Fruit fly (Drosophila melanogaster) whole organism, wandering third instar larva: ENCODE measurements around the gene Bruce.

ENCODE experiments used
- Abd-B ChIP-seq: fragments of >200 bp; optimal IDR thresholded peaks from 2 replicates; lab custom pipeline; 2017; ENCODE audit warnings: missing biosample characterization, missing genetic modification characterization
- CG32264 ChIP-seq: fragments of 200-800 bp; sonication (Bioruptor generic); optimal IDR thresholded peaks from 2 replicates; lab custom pipeline; 2016; ENCODE audit warnings: missing biosample characterization, missing genetic modification characterization
- CG9705 ChIP-seq: fragments of 200-800 bp; sonication (Bioruptor generic); optimal IDR thresholded peaks from 2 replicates; lab custom pipeline; 2018; ENCODE audit warnings: missing biosample characterization, mild to moderate bottlenecking, missing genetic modification characterization
- CrebA ChIP-seq: fragments of 200-800 bp; sonication (Bioruptor generic); optimal IDR thresholded peaks from 2 replicates; lab custom pipeline; 2016; ENCODE audit warnings: missing biosample characterization, mild to moderate bottlenecking, missing genetic modification characterization, borderline replicate concordance
- Dif ChIP-seq: fragments of 200-275, 200-300 bp; sonication (Bioruptor generic); optimal IDR thresholded peaks from 2 replicates; lab custom pipeline; 2018; ENCODE audit warnings: missing biosample characterization, missing genetic modification characterization; ENCODE audit not compliant: partially characterized antibody
- GATAd ChIP-seq: sonication (Bioruptor generic); optimal IDR thresholded peaks from 2 replicates; lab custom pipeline; 2016; ENCODE audit warnings: missing biosample characterization, missing genetic modification characterization
- HLH106 ChIP-seq: fragments of 200-800 bp; optimal IDR thresholded peaks from 3 replicates; lab custom pipeline; 2019; ENCODE audit warnings: missing biosample characterization, mild to moderate bottlenecking, missing genetic modification characterization, moderate library complexity
- Hnf4 ChIP-seq: fragments of 200-800 bp; sonication (Bioruptor generic); optimal IDR thresholded peaks from 2 replicates; lab custom pipeline; 2016; ENCODE audit warnings: missing biosample characterization, mild to moderate bottlenecking, missing genetic modification characterization
- Hr78 ChIP-seq: fragments of >200 bp; optimal IDR thresholded peaks from 2 replicates; lab custom pipeline; 2017; ENCODE audit warnings: missing biosample characterization, missing genetic modification characterization
- Hr83 ChIP-seq: fragments of 200-300 bp; sonication (Bioruptor generic); optimal IDR thresholded peaks from 2 replicates; lab custom pipeline; 2016; ENCODE audit warnings: missing biosample characterization, mild to moderate bottlenecking, missing genetic modification characterization, moderate library complexity; ENCODE audit not compliant: poor library complexity, severe bottlenecking
- Jra ChIP-seq: sonication (Bioruptor generic); optimal IDR thresholded peaks from 2 replicates; lab custom pipeline; 2016; ENCODE audit warnings: missing biosample characterization, missing genetic modification characterization
- Mio ChIP-seq: sonication (Bioruptor generic); optimal IDR thresholded peaks from 2 replicates; lab custom pipeline; 2016; ENCODE audit warnings: missing biosample characterization, missing genetic modification characterization
- Myc ChIP-seq: fragments of >200 bp; optimal IDR thresholded peaks from 2 replicates; lab custom pipeline; 2017
- OdsH ChIP-seq: fragments of 200-800 bp; sonication (Bioruptor generic); optimal IDR thresholded peaks from 2 replicates; lab custom pipeline; 2016; ENCODE audit warnings: missing biosample characterization, mild to moderate bottlenecking, missing genetic modification characterization
- Rel ChIP-seq, 2 experiments: fragments of 200-800 bp; sonication (Bioruptor generic) in 1 of 2; optimal IDR thresholded peaks; 2 replicates in 1 of 2; 3 replicates in 1 of 2; lab custom pipeline; 2016 to 2019; ENCODE audit warnings: mild to moderate bottlenecking in 2 of 2, missing biosample characterization in 2 of 2, missing genetic modification characterization in 2 of 2, moderate library complexity in 1 of 2
- Sp1 ChIP-seq: fragments of 200-800 bp; sonication (Bioruptor generic); optimal IDR thresholded peaks from 3 replicates; lab custom pipeline; 2019; ENCODE audit warnings: missing biosample characterization, mild to moderate bottlenecking, missing genetic modification characterization, moderate library complexity
- Vsx2 ChIP-seq: fragments of 200-300, 225-300 bp; sonication (Bioruptor generic); optimal IDR thresholded peaks from 2 replicates; lab custom pipeline; 2018; ENCODE audit warnings: missing biosample characterization, missing genetic modification characterization; ENCODE audit not compliant: partially characterized antibody
- br ChIP-seq: fragments of 200-800 bp; sonication (Bioruptor generic); optimal IDR thresholded peaks from 2 replicates; lab custom pipeline; 2016; ENCODE audit warnings: missing biosample characterization, missing genetic modification characterization
- dl ChIP-seq, 2 experiments: fragments of 175-275, 200-275 bp in 1 of 2; fragments of 200-275 bp in 1 of 2; sonication (Bioruptor generic); optimal IDR thresholded peaks; lab custom pipeline; 2018; ENCODE audit warnings: mild to moderate bottlenecking in 2 of 2, missing biosample characterization in 2 of 2, missing genetic modification characterization in 2 of 2, moderate library complexity in 2 of 2; ENCODE audit not compliant: partially characterized antibody in 2 of 2, insufficient read depth in 1 of 2
- dmrt93B ChIP-seq: fragments of 200-800 bp; sonication (Bioruptor generic); optimal IDR thresholded peaks from 2 replicates; lab custom pipeline; 2018; ENCODE audit warnings: missing biosample characterization, mild to moderate bottlenecking, missing genetic modification characterization
- dsf ChIP-seq: sonication (Bioruptor generic); optimal IDR thresholded peaks from 2 replicates; lab custom pipeline; 2016; ENCODE audit warnings: missing biosample characterization, missing genetic modification characterization, borderline replicate concordance
- ey ChIP-seq: fragments of 200-800 bp; sonication (Bioruptor generic); optimal IDR thresholded peaks from 2 replicates; lab custom pipeline; 2016; ENCODE audit warnings: missing biosample characterization, missing genetic modification characterization
- foxo ChIP-seq, 2 experiments: fragments of 200-800 bp; sonication (Bioruptor generic); optimal IDR thresholded peaks; 2 replicates in 1 of 2; 3 replicates in 1 of 2; lab custom pipeline; 2016 to 2017; ENCODE audit warnings: missing biosample characterization in 2 of 2, missing genetic modification characterization in 2 of 2
- fru ChIP-seq: fragments of 200-800 bp; sonication (Bioruptor generic); optimal IDR thresholded peaks from 3 replicates; lab custom pipeline; 2016; ENCODE audit warnings: missing biosample characterization, mild to moderate bottlenecking, missing genetic modification characterization
- h ChIP-seq: fragments of 200-800 bp; sonication (Bioruptor generic); optimal IDR thresholded peaks from 3 replicates; lab custom pipeline; 2016; ENCODE audit warnings: missing biosample characterization, mild to moderate bottlenecking, missing genetic modification characterization
- jim ChIP-seq: fragments of 175-275, 200-325 bp; sonication (Bioruptor generic); optimal IDR thresholded peaks from 2 replicates; lab custom pipeline; 2016; ENCODE audit warnings: missing biosample characterization, mild to moderate bottlenecking, missing genetic modification characterization
- lola ChIP-seq: fragments of >200 bp; optimal IDR thresholded peaks from 2 replicates; lab custom pipeline; 2017; ENCODE audit warnings: missing biosample characterization, missing genetic modification characterization
- pan ChIP-seq: fragments of >200 bp; optimal IDR thresholded peaks from 2 replicates; lab custom pipeline; 2017
- psq ChIP-seq: fragments of 200-800 bp; sonication (Bioruptor generic); optimal IDR thresholded peaks from 3 replicates; lab custom pipeline; 2017; ENCODE audit warnings: missing biosample characterization, mild to moderate bottlenecking, missing genetic modification characterization, moderate library complexity
- sage ChIP-seq: fragments of 200-800 bp; sonication (Bioruptor generic); optimal IDR thresholded peaks from 2 replicates; lab custom pipeline; 2016; ENCODE audit warnings: missing biosample characterization, mild to moderate bottlenecking, missing genetic modification characterization
- sv ChIP-seq: fragments of 200-800 bp; sonication (Bioruptor generic); optimal IDR thresholded peaks from 3 replicates; lab custom pipeline; 2016; ENCODE audit warnings: missing biosample characterization, missing genetic modification characterization
- usp ChIP-seq: fragments of >200 bp; optimal IDR thresholded peaks from 2 replicates; lab custom pipeline; 2017; ENCODE audit warnings: missing biosample characterization, missing genetic modification characterization
- woc ChIP-seq: sonication (Bioruptor generic); optimal IDR thresholded peaks from 2 replicates; lab custom pipeline; 2016; ENCODE audit warnings: missing biosample characterization, mild to moderate bottlenecking, missing genetic modification characterization

The Bruce gene

dm6 chr3R:10355840-10356562 lies 24.8 kb upstream of the Bruce start:
- no peak for TF ChIP-seq ey (GFP tag; lab: Kevin White, UChicago)
- TF ChIP-seq br, result no peak
- TF ChIP-seq woc, result no peak
- no peak for TF ChIP-seq lola (GFP tag; lab: Kevin White, UChicago)
- TF ChIP-seq Myc (lab: Kevin White, UChicago), result no peak
- TF ChIP-seq usp (GFP tag; lab: Kevin White, UChicago), result no peak
- TF ChIP-seq dl (GFP tag; optimal IDR thresholded peaks at IDR 0.05; lab: Kevin White, UChicago; ENCODE audit: insufficient read depth in 1 of 2, partially characterized antibody in 2 of 2), result peak in 1 of 2 experiments; percentile 41
- no peak for TF ChIP-seq sv (GFP tag; lab: Kevin White, UChicago)
- no peak for TF ChIP-seq Hr83 (GFP tag; lab: Kevin White, UChicago)
- TF ChIP-seq Dif, result peak; percentile 47
- peak; percentile 35 for TF ChIP-seq Vsx2 (GFP tag; lab: Kevin White, UChicago)
- no peak for TF ChIP-seq dmrt93B (GFP tag; lab: Kevin White, UChicago)
- peak; percentile 57 for TF ChIP-seq psq (GFP tag; lab: Kevin White, UChicago)
- TF ChIP-seq GATAd (GFP tag; lab: Kevin White, UChicago), result no peak
- TF ChIP-seq dsf (GFP tag; lab: Kevin White, UChicago), result no peak

dm6 chr3R:10353932-10354703 lies 23.0 kb upstream of the Bruce start:
- TF ChIP-seq foxo (GFP tag; optimal IDR thresholded peaks at IDR 0.05; lab: Kevin White, UChicago) (peak in 1 of 2 experiments; percentile 44), psq (GFP tag; lab: Kevin White, UChicago) (peak; percentile 12), Abd-B (no peak), pan (lab: Kevin White, UChicago) (no peak), GATAd (GFP tag; lab: Kevin White, UChicago) (no peak), fru (GFP tag; lab: Kevin White, UChicago) (peak; percentile 33), Rel (GFP tag; optimal IDR thresholded peaks at IDR 0.05; lab: Kevin White, UChicago) (no peak), Rel (tag; optimal IDR thresholded peaks at IDR 0.05; lab: Kevin White, UChicago) (peak; percentile 24), OdsH (peak; percentile 16), HLH106 (tag; lab: Kevin White, UChicago) (peak; percentile 9), Sp1 (peak; percentile 3), woc (peak; percentile 2), h (GFP tag; lab: Kevin White, UChicago) (peak; percentile 41)

DNA sequence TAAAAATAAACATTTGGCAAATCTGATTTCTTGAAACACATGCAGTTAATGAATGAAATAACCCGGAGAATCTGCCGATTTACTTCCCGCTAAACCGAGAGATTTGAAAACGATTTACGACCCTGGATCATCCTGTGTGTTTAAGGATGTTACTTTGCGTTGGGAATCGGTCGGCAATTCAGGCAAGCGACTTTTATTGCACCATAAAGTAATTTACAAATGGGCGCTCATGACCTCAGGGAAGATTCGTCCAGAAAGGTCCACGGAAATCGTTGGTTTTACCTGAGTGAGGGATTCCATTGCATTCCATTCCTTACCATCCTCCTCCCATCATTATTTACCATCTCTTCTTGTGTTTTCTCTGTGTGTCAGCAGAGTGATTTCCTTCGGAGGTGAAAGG lies 21.7 kb upstream of the Bruce start:
- no peak for TF ChIP-seq sage
- peak; percentile 1 for TF ChIP-seq psq (GFP tag; lab: Kevin White, UChicago)
- no peak for TF ChIP-seq h (GFP tag; lab: Kevin White, UChicago)
- no peak for TF ChIP-seq Myc (lab: Kevin White, UChicago)
- TF ChIP-seq OdsH, result no peak
- peak; percentile 41 for TF ChIP-seq fru (GFP tag; lab: Kevin White, UChicago)
- no peak for TF ChIP-seq Hnf4 (GFP tag; lab: Kevin White, UChicago)
- TF ChIP-seq Abd-B, result no peak

dm6 chr3R:10351960-10352458 lies 20.9 kb upstream of the Bruce start:
- peak; percentile 76 for TF ChIP-seq sage
- TF ChIP-seq jim (GFP tag; lab: Kevin White, UChicago), result peak; percentile 55
- no peak for TF ChIP-seq Jra (GFP tag; lab: Kevin White, UChicago)
- TF ChIP-seq Mio (GFP tag; lab: Kevin White, UChicago), result no peak
- peak; percentile 19 for TF ChIP-seq Hnf4 (GFP tag; lab: Kevin White, UChicago)
- peak; percentile 87 for TF ChIP-seq CrebA (GFP tag; lab: Kevin White, UChicago)
- TF ChIP-seq psq (GFP tag; lab: Kevin White, UChicago), result peak; percentile 72
- peak; percentile 65 for TF ChIP-seq CG9705 (GFP tag; lab: Kevin White, UChicago)
- TF ChIP-seq Hr78, result no peak
- TF ChIP-seq Rel (GFP tag; optimal IDR thresholded peaks at IDR 0.05; lab: Kevin White, UChicago), result peak; percentile 81
- peak; percentile 81 for TF ChIP-seq Rel (tag; optimal IDR thresholded peaks at IDR 0.05; lab: Kevin White, UChicago)
- TF ChIP-seq Sp1, result peak; percentile 93
- TF ChIP-seq CG32264 (GFP tag; lab: Kevin White, UChicago), result peak; percentile 22
- TF ChIP-seq foxo (GFP tag; optimal IDR thresholded peaks at IDR 0.05; lab: Kevin White, UChicago), result peak in 1 of 2 experiments; percentile 68
- no peak for TF ChIP-seq Myc (lab: Kevin White, UChicago)
